Worm (Caenorhabditis elegans) whole organism, L4 larva: ENCODE results near the gene nse-4.

ENCODE experiments used
- F26F4.8 ChIP-seq: fragments of 200-800 bp; sonication (Bioruptor generic); conservative IDR thresholded peaks from 2 replicates; pipeline ENCODE4 v1.3.6; 2022; ENCODE audit warnings: missing genetic modification characterization, missing compliant biosample characterization
- F37D6.2 ChIP-seq: sonication (generic microtip); optimal IDR thresholded peaks from 2 replicates; lab custom pipeline; 2016; ENCODE audit warnings: mild to moderate bottlenecking, missing genetic modification characterization, missing compliant biosample characterization
- F44E2.7 ChIP-seq: fragments of 200-800 bp; sonication (Bioruptor generic); IDR thresholded peaks from 2 replicates; pipeline ENCODE4 v2.1.2; 2022; ENCODE audit warnings: missing genetic modification characterization, missing compliant biosample characterization
- R02D3.7 ChIP-seq: fragments of 150-350 bp; sonication (generic microtip); optimal IDR thresholded peaks from 3 replicates; lab custom pipeline; 2014; ENCODE audit warnings: missing biosample characterization, missing genetic modification characterization
- T20F7.1 ChIP-seq: fragments of 200-800 bp; sonication (Bioruptor generic); optimal IDR thresholded peaks from 2 replicates; lab custom pipeline; 2018; ENCODE audit warnings: mild to moderate bottlenecking, missing genetic modification characterization, missing compliant biosample characterization
- Y5F2A.4 ChIP-seq: fragments of 200-800 bp; sonication (Bioruptor generic); optimal IDR thresholded peaks from 2 replicates; lab custom pipeline; 2018; ENCODE audit warnings: mild to moderate bottlenecking, missing genetic modification characterization, missing compliant biosample characterization
- ZK337.2 ChIP-seq: fragments of 200-800 bp; sonication (Bioruptor generic); IDR thresholded peaks from 2 replicates; pipeline ENCODE4 v1.3.6; 2022; ENCODE audit warnings: missing genetic modification reagents, missing genetic modification characterization, missing compliant biosample characterization
- ZK546.5 ChIP-seq, 2 experiments: sonication (generic microtip); optimal IDR thresholded peaks; 2 replicates each; lab custom pipeline; 2017; ENCODE audit warnings: missing biosample characterization in 2 of 2, missing genetic modification characterization in 2 of 2
- arid-1 ChIP-seq: fragments of 200-800 bp; sonication (Bioruptor generic); conservative IDR thresholded peaks from 2 replicates; pipeline ENCODE4 v1.3.6; 2022; ENCODE audit warnings: missing genetic modification reagents, missing genetic modification characterization, missing compliant biosample characterization
- ceh-28 ChIP-seq: fragments of 150-350 bp; optimal IDR thresholded peaks from 2 replicates; lab custom pipeline; 2014; ENCODE audit warnings: missing biosample characterization, missing genetic modification reagents, missing genetic modification characterization
- ceh-44 ChIP-seq: fragments of 200-800 bp; sonication (Bioruptor generic); IDR thresholded peaks from 2 replicates; pipeline ENCODE4 v1.3.6; 2022; ENCODE audit warnings: missing genetic modification reagents, missing genetic modification characterization, missing compliant biosample characterization
- ceh-62 ChIP-seq: sonication (generic microtip); optimal IDR thresholded peaks from 2 replicates; lab custom pipeline; 2017; ENCODE audit warnings: missing biosample characterization, missing genetic modification characterization
- daf-16 ChIP-seq, 3 experiments: sonication (generic microtip); optimal IDR thresholded peaks; 2 replicates each; lab custom pipeline; 2016 to 2017; ENCODE audit warnings: missing genetic modification characterization in 3 of 3, missing genetic modification reagents in 3 of 3, mild to moderate bottlenecking in 2 of 3, missing compliant biosample characterization in 2 of 3, missing biosample characterization in 1 of 3, moderate library complexity in 1 of 3
- daf-19 ChIP-seq: fragments of 200-800 bp; sonication (Bioruptor generic); conservative IDR thresholded peaks from 2 replicates; pipeline ENCODE4 v1.3.6; 2022; ENCODE audit warnings: missing genetic modification characterization, missing compliant biosample characterization
- dpl-1 ChIP-seq: fragments of 150-350 bp; optimal IDR thresholded peaks from 2 replicates; lab custom pipeline; 2014; ENCODE audit warnings: missing biosample characterization, missing genetic modification reagents, missing genetic modification characterization
- fos-1 ChIP-seq: fragments of 150-350 bp; optimal IDR thresholded peaks from 2 replicates; lab custom pipeline; 2014; ENCODE audit warnings: missing biosample characterization, missing genetic modification characterization
- gei-8 ChIP-seq: fragments of 200-800 bp; sonication (Bioruptor generic); optimal IDR thresholded peaks from 2 replicates; lab custom pipeline; 2018; ENCODE audit warnings: mild to moderate bottlenecking, missing genetic modification characterization, missing compliant biosample characterization
- hlh-11 ChIP-seq: fragments of 200-800 bp; sonication (Bioruptor generic); optimal IDR thresholded peaks from 2 replicates; lab custom pipeline; 2018; ENCODE audit warnings: mild to moderate bottlenecking, missing genetic modification characterization, missing compliant biosample characterization
- jun-1 ChIP-seq: fragments of 150-350 bp; optimal IDR thresholded peaks from 2 replicates; lab custom pipeline; 2014; ENCODE audit warnings: missing biosample characterization, missing genetic modification reagents, missing genetic modification characterization
- lim-7 ChIP-seq: fragments of 200-800 bp; sonication (Bioruptor generic); IDR thresholded peaks from 2 replicates; pipeline ENCODE4 v1.3.6; 2022; ENCODE audit warnings: missing genetic modification characterization, missing compliant biosample characterization
- lir-3 ChIP-seq: sonication (generic microtip); optimal IDR thresholded peaks from 2 replicates; lab custom pipeline; 2016; ENCODE audit warnings: mild to moderate bottlenecking, missing genetic modification characterization, missing compliant biosample characterization
- madf-5 ChIP-seq, 2 experiments: fragments of 200-800 bp; sonication (Bioruptor generic); IDR thresholded peaks; 2 replicates each; pipeline ENCODE4 v1.3.6; 2022; ENCODE audit warnings: missing compliant biosample characterization in 2 of 2, missing genetic modification characterization in 2 of 2
- mep-1 ChIP-seq: fragments of 150-350 bp; sonication (generic microtip); optimal IDR thresholded peaks from 3 replicates; lab custom pipeline; 2014; ENCODE audit warnings: missing biosample characterization, missing genetic modification characterization
- mxl-2 ChIP-seq: fragments of 200-800 bp; sonication (Bioruptor generic); conservative IDR thresholded peaks from 2 replicates; pipeline ENCODE4 v1.3.6; 2022; ENCODE audit warnings: missing genetic modification reagents, missing genetic modification characterization, missing compliant biosample characterization
- mxl-3 ChIP-seq: fragments of 200-800 bp; sonication (Bioruptor generic); optimal IDR thresholded peaks from 2 replicates; lab custom pipeline; 2018; ENCODE audit warnings: mild to moderate bottlenecking, missing genetic modification characterization, missing compliant biosample characterization
- nhr-237 ChIP-seq: sonication (generic microtip); optimal IDR thresholded peaks from 2 replicates; lab custom pipeline; 2017; ENCODE audit warnings: missing biosample characterization, missing genetic modification characterization
- nhr-41 ChIP-seq: fragments of 200-800 bp; sonication (Bioruptor generic); IDR thresholded peaks from 2 replicates; pipeline ENCODE4 v1.3.6; 2022; ENCODE audit warnings: missing genetic modification reagents, missing genetic modification characterization, missing compliant biosample characterization
- nhr-42 ChIP-seq: fragments of 200-800 bp; sonication (Bioruptor generic); IDR thresholded peaks from 2 replicates; pipeline ENCODE4 v1.3.6; 2022; ENCODE audit warnings: missing genetic modification characterization, missing compliant biosample characterization
- nhr-77 ChIP-seq: fragments of 150-350 bp; optimal IDR thresholded peaks from 2 replicates; lab custom pipeline; 2014; ENCODE audit warnings: missing biosample characterization, missing genetic modification characterization
- pha-4 ChIP-seq, 2 experiments: fragments of 150-350 bp in 1 of 2; fragments of 200-800 bp in 1 of 2; sonication (Bioruptor generic) in 1 of 2; IDR thresholded peaks in 1 of 2; optimal IDR thresholded peaks in 1 of 2; 2 replicates each; pipeline versions ENCODE4 v1.3.6 to Lab custom; 2014 to 2022; ENCODE audit warnings: missing genetic modification characterization in 2 of 2, missing genetic modification reagents in 2 of 2, missing biosample characterization in 1 of 2, missing compliant biosample characterization in 1 of 2
- pqm-1 ChIP-seq: sonication (generic microtip); optimal IDR thresholded peaks from 2 replicates; lab custom pipeline; 2017; ENCODE audit warnings: missing biosample characterization, missing genetic modification characterization
- snpc-1.2 ChIP-seq: fragments of 200-800 bp; sonication (Bioruptor generic); IDR thresholded peaks from 2 replicates; pipeline ENCODE4 v1.3.6; 2022; ENCODE audit warnings: missing genetic modification reagents, missing genetic modification characterization, missing compliant biosample characterization
- snpc-4 ChIP-seq: fragments of 150-350 bp; optimal IDR thresholded peaks from 2 replicates; lab custom pipeline; 2014; ENCODE audit warnings: missing biosample characterization, missing genetic modification characterization
- unc-39 ChIP-seq: sonication (generic microtip); optimal IDR thresholded peaks from 2 replicates; lab custom pipeline; 2017; ENCODE audit warnings: missing biosample characterization, missing genetic modification characterization
- unc-62 ChIP-seq, 3 experiments: fragments of 150-350 bp in 1 of 3; sonication (generic microtip); optimal IDR thresholded peaks in 2 of 3; peaks in 1 of 3; 1 replicate in 1 of 3; 2 replicates in 2 of 3; lab custom pipeline; 2014 to 2017; ENCODE audit warnings: missing biosample characterization in 3 of 3, missing genetic modification characterization in 3 of 3, missing genetic modification reagents in 3 of 3, missing genotype in 1 of 3
- zfp-2 ChIP-seq: sonication (generic microtip); optimal IDR thresholded peaks from 2 replicates; lab custom pipeline; 2016; ENCODE audit warnings: mild to moderate bottlenecking, missing genetic modification characterization, missing compliant biosample characterization

Gene nse-4

ce11 chrIV:11459684-11460083 is 21.0 kb upstream of the nse-4 start, which contains the start of gene npr-3:
TSS of gene npr-3 (plus strand) at chrIV:11459984.
- no peak for TF ChIP-seq hlh-11 (tag; lab: Kevin White, UChicago)
- no peak for TF ChIP-seq madf-5 (GFP tag; IDR thresholded peaks at IDR 0.05; lab: Robert Waterston, UW)
- TF ChIP-seq snpc-4 (tag; lab: Kevin White, UChicago) = no peak
- no peak for TF ChIP-seq F44E2.7 (GFP tag; lab: Robert Waterston, UW)
- no peak for TF ChIP-seq daf-19 (GFP tag; lab: Robert Waterston, UW)
- TF ChIP-seq lim-7 (GFP tag; lab: Robert Waterston, UW) = no peak
- no peak for TF ChIP-seq nhr-77 (tag; lab: Kevin White, UChicago)
- TF ChIP-seq R02D3.7 (tag; lab: Kevin White, UChicago) = no peak
- TF ChIP-seq mxl-2 (GFP tag; lab: Robert Waterston, UW) = no peak
- no peak for TF ChIP-seq Y5F2A.4 (GFP tag; lab: Kevin White, UChicago)
- no peak for TF ChIP-seq dpl-1 (GFP tag; lab: Kevin White, UChicago)
- no peak for TF ChIP-seq nhr-237 (tag; lab: Kevin White, UChicago)
- no peak for TF ChIP-seq mxl-3 (GFP tag; lab: Kevin White, UChicago)
- TF ChIP-seq fos-1 = no peak
- TF ChIP-seq snpc-1.2 (GFP tag; lab: Robert Waterston, UW) = no peak
- TF ChIP-seq gei-8 (GFP tag; lab: Kevin White, UChicago) = no peak
- no peak for TF ChIP-seq ZK546.5 (tag; optimal IDR thresholded peaks at IDR 0.05; lab: Kevin White, UChicago)
- TF ChIP-seq F37D6.2 (tag; lab: Kevin White, UChicago) = no peak
- no peak for TF ChIP-seq ZK337.2 (GFP tag; lab: Robert Waterston, UW)
- no peak for TF ChIP-seq unc-39 (tag; lab: Kevin White, UChicago)

- TF ChIP-seq ceh-44 (no peak), unc-62 (GFP tag; optimal IDR thresholded peaks at IDR 0.05 in 1 of 2; lab: Kevin White, UChicago) (peak in 1 of 2 experiments; percentile 90), unc-62 (tag; optimal IDR thresholded peaks at IDR 0.05; lab: Kevin White, UChicago) (no peak)
- TF ChIP-seq, all 104 proteins: peak for 1
These were observed 19.3 kb upstream of the nse-4 start for ce11 chrIV:11461335-11461734.

- TF ChIP-seq T20F7.1 (GFP tag; lab: Kevin White, UChicago) (no peak), jun-1 (tag; lab: Kevin White, UChicago) (no peak), nhr-41 (GFP tag; lab: Robert Waterston, UW) (no peak), ceh-28 (tag; lab: Kevin White, UChicago) (no peak), mep-1 (no peak), pha-4 (GFP tag; IDR thresholded peaks at IDR 0.05; lab: Robert Waterston, UW) (no peak), pha-4 (tag; optimal IDR thresholded peaks at IDR 0.05; lab: Kevin White, UChicago) (no peak), zfp-2 (tag; lab: Kevin White, UChicago) (no peak), arid-1 (GFP tag; lab: Robert Waterston, UW) (no peak), lir-3 (tag; lab: Kevin White, UChicago) (no peak), daf-16 (GFP tag; optimal IDR thresholded peaks at IDR 0.05; lab: Kevin White, UChicago) (no peak), daf-16 (tag; optimal IDR thresholded peaks at IDR 0.05; lab: Kevin White, UChicago) (no peak), pqm-1 (tag; lab: Kevin White, UChicago) (no peak), nhr-42 (GFP tag; lab: Robert Waterston, UW) (no peak), ceh-62 (tag; lab: Kevin White, UChicago) (no peak), F26F4.8 (GFP tag; lab: Robert Waterston, UW) (no peak), F44E2.7 (GFP tag; lab: Robert Waterston, UW) (no peak)
- TF ChIP-seq, all 104 proteins: peak for 0
These were observed 15.5 kb upstream of the nse-4 start, which contains the start of gene C10C6.3 for ce11 chrIV:11465125-11465524. TSS of gene C10C6.3 (minus strand) at chrIV:11465225.
